Fruit fly (Drosophila melanogaster) whole organism, embryonic: ENCODE data around the gene Npc2a.
A peak's percentile ranks its signal among the peaks of the same experiment; 100 is the strongest.

Source experiments
- Ada2b ChIP-seq: fragments of 200-800 bp; sonication (Bioruptor generic); IDR thresholded peaks from 2 replicates; pipeline ENCODE4 v1.3.6; 2022; ENCODE audit warnings: missing biosample characterization, missing genetic modification characterization
- Adf1 ChIP-seq: fragments of 200-800 bp; sonication (Bioruptor generic); IDR thresholded peaks from 2 replicates; pipeline ENCODE4 v1.3.6; 2022; ENCODE audit warnings: missing biosample characterization, missing genetic modification characterization
- CG1024 ChIP-seq: fragments of 200-800 bp; sonication (Bioruptor generic); IDR thresholded peaks from 2 replicates; pipeline ENCODE4 v1.3.6; 2022; ENCODE audit warnings: missing biosample characterization, missing genetic modification characterization
- CG10267 ChIP-seq: fragments of 200-800 bp; sonication (Bioruptor generic); optimal IDR thresholded peaks from 2 replicates; lab custom pipeline; 2018; ENCODE audit warnings: missing biosample characterization, mild to moderate bottlenecking, missing genetic modification characterization, moderate library complexity
- CG10543 ChIP-seq: fragments of 200-800 bp; sonication (Bioruptor generic); optimal IDR thresholded peaks from 3 replicates; lab custom pipeline; 2017; ENCODE audit warnings: missing biosample characterization, mild to moderate bottlenecking, missing genetic modification characterization, moderate library complexity
- CG12104 ChIP-seq: fragments of 200-800 bp; sonication (Bioruptor generic); optimal IDR thresholded peaks from 3 replicates; lab custom pipeline; 2016; ENCODE audit warnings: missing biosample characterization, missing genetic modification characterization
- CG13775 ChIP-seq: fragments of 200-800 bp; sonication (Bioruptor generic); optimal IDR thresholded peaks from 3 replicates; lab custom pipeline; 2017; ENCODE audit warnings: missing biosample characterization, mild to moderate bottlenecking, missing genetic modification characterization
- CG16863 ChIP-seq: fragments of 200-800 bp; sonication (Bioruptor generic); optimal IDR thresholded peaks from 3 replicates; lab custom pipeline; 2016; ENCODE audit warnings: missing biosample characterization, missing genetic modification characterization
- CG1832 ChIP-seq: fragments of 200-800 bp; sonication (Bioruptor generic); optimal IDR thresholded peaks from 2 replicates; lab custom pipeline; 2017; ENCODE audit warnings: missing biosample characterization, mild to moderate bottlenecking, missing genetic modification characterization, inconsistent platforms
- CG2875 ChIP-seq: fragments of 200-800 bp; sonication (Bioruptor generic); optimal IDR thresholded peaks from 2 replicates; lab custom pipeline; 2017; ENCODE audit warnings: missing biosample characterization, mild to moderate bottlenecking, missing genetic modification characterization, missing genetic modification reagents
- CG31224 ChIP-seq: fragments of 200-800 bp; sonication (Bioruptor generic); IDR thresholded peaks from 2 replicates; pipeline ENCODE4 v1.3.6; 2022; ENCODE audit warnings: missing biosample characterization, missing genetic modification characterization
- CG4360 ChIP-seq: fragments of 200-800 bp; sonication (Bioruptor generic); IDR thresholded peaks from 2 replicates; pipeline ENCODE4 v1.3.6; 2022; ENCODE audit warnings: missing biosample characterization, missing genetic modification characterization
- CG8359 ChIP-seq: fragments of 200-800 bp; sonication (Bioruptor generic); optimal IDR thresholded peaks from 2 replicates; lab custom pipeline; 2017; ENCODE audit warnings: missing biosample characterization, mild to moderate bottlenecking, missing genetic modification characterization, borderline replicate concordance
- Chrac-16 ChIP-seq: fragments of 200-800 bp; sonication (Bioruptor generic); optimal IDR thresholded peaks from 3 replicates; lab custom pipeline; 2016; ENCODE audit warnings: missing biosample characterization, missing genetic modification characterization
- CkIIα-i1 ChIP-seq: fragments of 200-800 bp; sonication (Bioruptor generic); IDR thresholded peaks from 2 replicates; pipeline ENCODE4 v1.3.6; 2022; ENCODE audit warnings: missing biosample characterization, missing genetic modification characterization
- CrebB ChIP-seq: fragments of 200-800 bp; sonication (Bioruptor generic); optimal IDR thresholded peaks from 3 replicates; lab custom pipeline; 2018; ENCODE audit warnings: missing biosample characterization, mild to moderate bottlenecking, missing genetic modification characterization
- D19A ChIP-seq: fragments of 200-800 bp; optimal IDR thresholded peaks from 3 replicates; lab custom pipeline; 2019; ENCODE audit warnings: missing biosample characterization, mild to moderate bottlenecking, missing genetic modification characterization, moderate library complexity
- D19B ChIP-seq: fragments of 200-800 bp; sonication (Bioruptor generic); optimal IDR thresholded peaks from 2 replicates; lab custom pipeline; 2017; ENCODE audit warnings: missing biosample characterization, mild to moderate bottlenecking, missing genetic modification characterization
- Fer2 ChIP-seq: fragments of 200-800 bp; sonication (Bioruptor generic); optimal IDR thresholded peaks from 2 replicates; lab custom pipeline; 2018; ENCODE audit warnings: missing biosample characterization, mild to moderate bottlenecking, missing genetic modification characterization, moderate library complexity
- H2.0 ChIP-seq: fragments of 200-800 bp; sonication (Bioruptor generic); IDR thresholded peaks from 2 replicates; pipeline ENCODE4 v1.3.6; 2022; ENCODE audit warnings: missing biosample characterization, missing genetic modification characterization
- Hand ChIP-seq: fragments of 200-800 bp; sonication (Bioruptor generic); optimal IDR thresholded peaks from 2 replicates; lab custom pipeline; 2017; ENCODE audit warnings: mild to moderate bottlenecking, missing biosample characterization, missing genetic modification reagents, missing genetic modification characterization
- Myb ChIP-seq: fragments of 200-800 bp; sonication (Bioruptor generic); optimal IDR thresholded peaks from 2 replicates; lab custom pipeline; 2016; ENCODE audit warnings: missing biosample characterization, missing genetic modification characterization
- Oaz ChIP-seq: fragments of 200-800 bp; sonication (Bioruptor generic); IDR thresholded peaks from 2 replicates; pipeline ENCODE4 v1.3.6; 2022; ENCODE audit warnings: missing biosample characterization, missing genetic modification characterization
- Opbp ChIP-seq: fragments of 200-800 bp; sonication (Bioruptor generic); IDR thresholded peaks from 3 replicates; pipeline ENCODE4 v1.3.6; 2022; ENCODE audit warnings: missing biosample characterization, missing genetic modification characterization; ENCODE audit not compliant: partially characterized antibody
- Stat92E ChIP-seq, 3 experiments: fragments of >200 bp in 2 of 3; fragments of 200-800 bp in 1 of 3; sonication (Bioruptor generic) in 1 of 3; optimal IDR thresholded peaks; 2 replicates each; lab custom pipeline; 2017 to 2019; ENCODE audit warnings: missing biosample characterization in 3 of 3, missing genetic modification characterization in 3 of 3, mild to moderate bottlenecking in 1 of 3, moderate library complexity in 1 of 3
- Usf ChIP-seq: fragments of 200-800 bp; sonication (Bioruptor generic); optimal IDR thresholded peaks from 2 replicates; lab custom pipeline; 2017; ENCODE audit warnings: missing genotype, missing biosample characterization, missing genetic modification characterization
- ab ChIP-seq: fragments of 200-800 bp; sonication (Bioruptor generic); optimal IDR thresholded peaks from 2 replicates; lab custom pipeline; 2016; ENCODE audit warnings: missing biosample characterization, missing genetic modification characterization
- abd-A ChIP-seq: fragments of 200-800 bp; sonication (Bioruptor generic); optimal IDR thresholded peaks from 3 replicates; lab custom pipeline; 2019; ENCODE audit warnings: missing biosample characterization, mild to moderate bottlenecking, missing genetic modification characterization, moderate library complexity
- ato ChIP-seq: fragments of 200-800 bp; sonication (Bioruptor generic); IDR thresholded peaks from 2 replicates; pipeline ENCODE4 v1.3.6; 2022; ENCODE audit warnings: missing biosample characterization, missing genetic modification characterization; ENCODE audit not compliant: partially characterized antibody
- bbx ChIP-seq: fragments of 200-800 bp; sonication (Bioruptor generic); IDR thresholded peaks from 2 replicates; pipeline ENCODE4 v1.3.6; 2022; ENCODE audit warnings: missing biosample characterization, missing genetic modification characterization; ENCODE audit not compliant: partially characterized antibody
- bigmax ChIP-seq: fragments of 200-800 bp; sonication (Bioruptor generic); optimal IDR thresholded peaks from 2 replicates; lab custom pipeline; 2018; ENCODE audit warnings: missing biosample characterization, mild to moderate bottlenecking, missing genetic modification characterization
- br ChIP-seq: fragments of >200 bp; optimal IDR thresholded peaks from 2 replicates; lab custom pipeline; 2017
- cas ChIP-seq: fragments of 200-800 bp; sonication (Bioruptor generic); IDR thresholded peaks from 2 replicates; pipeline ENCODE4 v1.3.6; 2022; ENCODE audit warnings: missing biosample characterization, missing genetic modification characterization
- chinmo ChIP-seq: fragments of 200-800 bp; sonication (Bioruptor generic); IDR thresholded peaks from 4 replicates; pipeline ENCODE4 v1.3.6; 2022; ENCODE audit warnings: missing biosample characterization, missing genetic modification characterization; ENCODE audit not compliant: partially characterized antibody
- corto ChIP-seq: fragments of 200-800 bp; sonication (Bioruptor generic); optimal IDR thresholded peaks from 2 replicates; lab custom pipeline; 2016; ENCODE audit warnings: missing biosample characterization, mild to moderate bottlenecking, missing genetic modification characterization, moderate library complexity
- esg ChIP-seq: fragments of 200-800 bp; sonication (Bioruptor generic); conservative IDR thresholded peaks from 2 replicates; pipeline ENCODE4 v1.3.6; 2022; ENCODE audit warnings: missing biosample characterization, missing genetic modification characterization
- fd102C ChIP-seq: fragments of 200-800 bp; sonication (Bioruptor generic); optimal IDR thresholded peaks from 2 replicates; lab custom pipeline; 2018; ENCODE audit warnings: missing biosample characterization, mild to moderate bottlenecking, missing genetic modification characterization, moderate library complexity
- fru ChIP-seq: fragments of >200 bp; optimal IDR thresholded peaks from 2 replicates; lab custom pipeline; 2017
- gro ChIP-seq: fragments of 200-800 bp; sonication (Bioruptor generic); optimal IDR thresholded peaks from 2 replicates; lab custom pipeline; 2016; ENCODE audit warnings: missing biosample characterization, missing genetic modification characterization
- mld ChIP-seq: fragments of 200-800 bp; sonication (Bioruptor generic); IDR thresholded peaks from 3 replicates; pipeline ENCODE4 v1.3.6; 2022; ENCODE audit warnings: missing biosample characterization, missing genetic modification characterization; ENCODE audit not compliant: partially characterized antibody
- pb ChIP-seq: fragments of 200-800 bp; sonication (Bioruptor generic); optimal IDR thresholded peaks from 3 replicates; lab custom pipeline; 2016; ENCODE audit warnings: missing biosample characterization, missing genetic modification characterization
- prd ChIP-seq, 3 experiments: fragments of >200 bp in 2 of 3; fragments of 200-800 bp in 1 of 3; sonication (Bioruptor generic) in 1 of 3; optimal IDR thresholded peaks in 2 of 3; IDR thresholded peaks in 1 of 3; 2 replicates in 2 of 3; 3 replicates in 1 of 3; pipeline versions ENCODE4 v1.3.6 to Lab custom; 2017 to 2022; ENCODE audit warnings: missing biosample characterization in 1 of 3, missing genetic modification characterization in 1 of 3
- salm ChIP-seq: fragments of 200-800 bp; sonication (Bioruptor generic); optimal IDR thresholded peaks from 2 replicates; lab custom pipeline; 2018; ENCODE audit warnings: missing biosample characterization, mild to moderate bottlenecking, missing genetic modification characterization
- schlank ChIP-seq: fragments of 200-800 bp; sonication (Bioruptor generic); optimal IDR thresholded peaks from 2 replicates; lab custom pipeline; 2018; ENCODE audit warnings: missing biosample characterization, mild to moderate bottlenecking, missing genetic modification characterization
- slou ChIP-seq: fragments of 200-800 bp; sonication (Bioruptor generic); optimal IDR thresholded peaks from 3 replicates; lab custom pipeline; 2016; ENCODE audit warnings: missing biosample characterization, missing genetic modification characterization
- so ChIP-seq: fragments of 200-800 bp; sonication (Bioruptor generic); IDR thresholded peaks from 3 replicates; pipeline ENCODE4 v1.3.6; 2022; ENCODE audit warnings: missing biosample characterization, missing genetic modification characterization
- ssp ChIP-seq: fragments of 200-800 bp; sonication (Bioruptor generic); IDR thresholded peaks from 2 replicates; pipeline ENCODE4 v1.3.6; 2022; ENCODE audit warnings: missing biosample characterization, missing genetic modification characterization
- sug ChIP-seq: fragments of 200-800 bp; optimal IDR thresholded peaks from 2 replicates; lab custom pipeline; 2019; ENCODE audit warnings: missing biosample characterization, mild to moderate bottlenecking, missing genetic modification characterization, moderate library complexity
- wor ChIP-seq: fragments of 200-800 bp; sonication (Bioruptor generic); IDR thresholded peaks from 2 replicates; pipeline ENCODE4 v1.3.6; 2022; ENCODE audit warnings: missing biosample characterization, missing genetic modification characterization
- zfh1 ChIP-seq: fragments of 200-800 bp; sonication (Bioruptor generic); IDR thresholded peaks from 3 replicates; pipeline ENCODE4 v1.3.6; 2022; ENCODE audit warnings: missing biosample characterization, missing genetic modification characterization

Gene Npc2a

DNA sequence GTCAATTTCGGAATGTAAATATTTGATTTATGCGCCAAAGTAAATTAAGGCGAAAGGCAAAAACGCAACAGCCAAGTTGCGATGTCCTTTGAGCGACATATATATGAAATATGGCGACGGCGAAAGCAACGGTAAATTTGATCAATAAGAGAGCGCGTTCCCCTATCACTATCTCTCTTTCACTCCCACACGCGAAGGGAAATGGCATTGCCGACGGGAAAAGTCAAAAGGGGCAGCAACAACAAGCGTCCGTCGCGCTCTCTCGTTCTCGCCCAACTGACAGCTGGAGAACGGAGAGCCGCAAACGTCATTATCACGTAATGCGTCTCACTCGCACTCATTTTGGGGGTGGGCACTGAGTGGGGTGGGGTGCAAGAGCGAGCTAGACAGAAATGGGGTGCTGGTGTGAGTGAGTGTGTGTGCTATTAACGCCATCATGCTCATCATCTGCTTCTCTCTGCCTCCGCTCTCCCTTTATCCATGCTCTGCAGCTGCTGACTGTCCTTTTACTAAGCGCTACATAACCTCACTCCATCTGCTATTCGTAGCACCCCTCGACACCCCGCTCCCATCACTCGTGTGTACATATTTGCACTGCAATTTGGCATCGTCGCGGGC lies 17.7 kb upstream of the Npc2a start, which contains the start of gene erm (continued):
- TF ChIP-seq CrebB (tag; lab: Kevin White, UChicago) (no peak), ab (no peak), CG12104 (no peak), Myb (GFP tag; lab: Kevin White, UChicago) (no peak), schlank (tag; lab: Kevin White, UChicago) (no peak), Chrac-16 (GFP tag; lab: Kevin White, UChicago) (no peak), wor (GFP tag; lab: Robert Waterston, UW) (no peak), Fer2 (no peak), Stat92E (GFP tag; optimal IDR thresholded peaks at IDR 0.05; lab: Kevin White, UChicago) (no peak), CkIIα-i1 (GFP tag; lab: Robert Waterston, UW) (no peak), CG13775 (GFP tag; lab: Kevin White, UChicago) (no peak), sug (tag; lab: Kevin White, UChicago) (no peak), gro (GFP tag; lab: Kevin White, UChicago) (no peak), bigmax (GFP tag; lab: Kevin White, UChicago) (peak; percentile 84), D19B (GFP tag; lab: Kevin White, UChicago) (no peak), mld (no peak), bbx (GFP tag; lab: Robert Waterston, UW) (no peak), Usf (GFP tag; lab: Kevin White, UChicago) (no peak), CG8359 (GFP tag; lab: Kevin White, UChicago) (no peak), cas (GFP tag; lab: Robert Waterston, UW) (no peak), CG10267 (no peak), fd102C (GFP tag; lab: Kevin White, UChicago) (no peak), slou (GFP tag; lab: Kevin White, UChicago) (no peak), Opbp (0 out of 3 replicates have a peak, but pooled peaks have one; percentile 38), CG2875 (GFP tag; lab: Kevin White, UChicago) (no peak), D19A (tag; lab: Kevin White, UChicago) (no peak), fru (no peak), Hand (GFP tag; lab: Kevin White, UChicago) (no peak), H2.0 (GFP tag; lab: Robert Waterston, UW) (no peak), salm (no peak), Ada2b (GFP tag; lab: Robert Waterston, UW) (no peak), CG16863 (GFP tag; lab: Kevin White, UChicago) (no peak), ssp (GFP tag; lab: Robert Waterston, UW) (no peak), Adf1 (peak; percentile 91), so (no peak), zfh1 (GFP tag; lab: Robert Waterston, UW) (no peak), CG31224 (GFP tag; lab: Robert Waterston, UW) (no peak), CG1024 (GFP tag; lab: Robert Waterston, UW) (no peak), br (lab: Kevin White, UChicago) (no peak), pb (GFP tag; lab: Kevin White, UChicago) (no peak), chinmo (GFP tag; lab: Robert Waterston, UW) (0 out of 4 replicates have a peak, but pooled peaks have one; percentile 59), esg (GFP tag; lab: Robert Waterston, UW) (no peak), abd-A (tag; lab: Kevin White, UChicago) (peak; percentile 78), ato (GFP tag; lab: Robert Waterston, UW) (no peak; the same call in 1 of the 2 replicates), prd (optimal IDR thresholded peaks at IDR 0.05; lab: Kevin White, UChicago) (no peak), prd (GFP tag; IDR thresholded peaks at IDR 0.05; lab: Robert Waterston, UW) (no peak), CG10543 (no peak), corto (no peak), CG4360 (GFP tag; lab: Robert Waterston, UW) (peak; percentile 98), CG1832 (GFP tag; lab: Kevin White, UChicago) (peak; percentile 98), Oaz (GFP tag; lab: Robert Waterston, UW) (no peak)
